Fruit fly (Drosophila melanogaster) whole organism, embryonic: ENCODE results near the gene CG43346.
A peak's percentile ranks its signal among the peaks of the same experiment; 100 is the strongest.

Source experiments
- dmrt99B ChIP-seq: fragments of 200-800 bp; sonication (Bioruptor generic); optimal IDR thresholded peaks from 2 replicates; lab custom pipeline; 2018; ENCODE audit warnings: missing biosample characterization, mild to moderate bottlenecking, missing genetic modification characterization, moderate library complexity
- vnd ChIP-seq: fragments of 200-800 bp; sonication (Bioruptor generic); IDR thresholded peaks from 3 replicates; pipeline ENCODE4 v1.3.6; 2022; ENCODE audit warnings: missing biosample characterization, missing genetic modification characterization; ENCODE audit not compliant: partially characterized antibody

dm6 chr2L:21142972-21143385 is 25.4 kb downstream of the CG43346 start, which contains the start of gene pths:
- TF ChIP-seq dmrt99B (tag; lab: Kevin White, UChicago) (no peak), vnd (GFP tag; lab: Robert Waterston, UW) (peak; percentile 70)
